Worm (Caenorhabditis elegans) whole organism, mixed stage, embryonic: ENCODE measurements around the gene npp-3.
A peak's percentile ranks its signal among the peaks of the same experiment; 100 is the strongest.

ENCODE experiments used
- M03D4.4 ChIP-seq: sonication (generic microtip); optimal IDR thresholded peaks from 2 replicates; lab custom pipeline; 2017; ENCODE audit warnings: mild to moderate bottlenecking, missing genetic modification characterization, missing compliant biosample characterization
- bed-3 ChIP-seq: fragments of 200-800 bp; sonication (Bioruptor generic); optimal IDR thresholded peaks from 3 replicates; lab custom pipeline; 2018; ENCODE audit warnings: mild to moderate bottlenecking, missing genetic modification characterization, moderate library complexity, missing compliant biosample characterization
- blmp-1 ChIP-seq: fragments of 150-350 bp; optimal IDR thresholded peaks from 2 replicates; lab custom pipeline; 2014; ENCODE audit warnings: missing biosample characterization, missing genetic modification characterization
- ceh-39 ChIP-seq: fragments of 150-350 bp; optimal IDR thresholded peaks from 2 replicates; lab custom pipeline; 2014; ENCODE audit warnings: missing biosample characterization, missing genetic modification characterization
- ceh-43 ChIP-seq: fragments of 200-800 bp; sonication (Bioruptor generic); optimal IDR thresholded peaks from 2 replicates; lab custom pipeline; 2018; ENCODE audit warnings: mild to moderate bottlenecking, missing genetic modification characterization, moderate library complexity, missing compliant biosample characterization
- ceh-83 ChIP-seq: fragments of 200-800 bp; sonication (Bioruptor generic); optimal IDR thresholded peaks from 2 replicates; lab custom pipeline; 2018; ENCODE audit warnings: mild to moderate bottlenecking, missing genetic modification characterization, missing compliant biosample characterization
- ces-1 ChIP-seq: fragments of 150-350 bp; optimal IDR thresholded peaks from 2 replicates; lab custom pipeline; 2014; ENCODE audit warnings: missing biosample characterization, missing genetic modification reagents, missing genetic modification characterization
- drap-1 ChIP-seq: fragments of 200-800 bp; sonication (Bioruptor generic); optimal IDR thresholded peaks from 3 replicates; lab custom pipeline; 2018; ENCODE audit warnings: mild to moderate bottlenecking, missing genetic modification characterization, missing compliant biosample characterization
- elt-3 ChIP-seq: fragments of 150-350 bp; optimal IDR thresholded peaks from 2 replicates; lab custom pipeline; 2014; ENCODE audit warnings: missing biosample characterization, missing genetic modification characterization
- flh-1 ChIP-seq: fragments of 200-800 bp; sonication (Bioruptor generic); optimal IDR thresholded peaks from 2 replicates; lab custom pipeline; 2018; ENCODE audit warnings: mild to moderate bottlenecking, missing genetic modification characterization, moderate library complexity, missing compliant biosample characterization
- ham-2 ChIP-seq: fragments of 200-800 bp; sonication (Bioruptor generic); optimal IDR thresholded peaks from 2 replicates; lab custom pipeline; 2018; ENCODE audit warnings: mild to moderate bottlenecking, missing genetic modification characterization, missing compliant biosample characterization
- hlh-1 ChIP-seq: fragments of 150-350 bp; optimal IDR thresholded peaks from 2 replicates; lab custom pipeline; 2014; ENCODE audit warnings: missing biosample characterization, missing genetic modification reagents, missing genetic modification characterization
- lin-13 ChIP-seq: fragments of 150-350 bp; optimal IDR thresholded peaks from 2 replicates; lab custom pipeline; 2014; ENCODE audit warnings: missing biosample characterization, missing genetic modification characterization
- lin-32 ChIP-seq: fragments of 200-800 bp; sonication (Bioruptor generic); optimal IDR thresholded peaks from 2 replicates; lab custom pipeline; 2018; ENCODE audit warnings: mild to moderate bottlenecking, missing genetic modification characterization, missing compliant biosample characterization
- lsy-2 ChIP-seq: fragments of 150-350 bp; optimal IDR thresholded peaks from 2 replicates; lab custom pipeline; 2014; ENCODE audit warnings: missing biosample characterization, missing genetic modification characterization
- mab-5 ChIP-seq: fragments of 150-350 bp; optimal IDR thresholded peaks from 2 replicates; lab custom pipeline; 2014; ENCODE audit warnings: missing biosample characterization, missing genetic modification characterization
- mep-1 ChIP-seq: fragments of 150-350 bp; optimal IDR thresholded peaks from 2 replicates; lab custom pipeline; 2017; ENCODE audit warnings: missing biosample characterization, missing genetic modification reagents, missing genetic modification characterization, inconsistent platforms
- mls-2 ChIP-seq: sonication (generic microtip); optimal IDR thresholded peaks from 2 replicates; lab custom pipeline; 2016; ENCODE audit warnings: mild to moderate bottlenecking, missing genetic modification characterization, moderate library complexity, missing compliant biosample characterization
- nhr-12 ChIP-seq: fragments of 150-350 bp; optimal IDR thresholded peaks from 2 replicates; lab custom pipeline; 2014; ENCODE audit warnings: missing biosample characterization, missing genetic modification characterization
- nhr-2 ChIP-seq: fragments of 150-350 bp; optimal IDR thresholded peaks from 2 replicates; lab custom pipeline; 2014; ENCODE audit warnings: missing biosample characterization, missing genetic modification characterization
- nhr-237 ChIP-seq: fragments of 150-350 bp; optimal IDR thresholded peaks from 2 replicates; lab custom pipeline; 2014; ENCODE audit warnings: missing biosample characterization, missing genetic modification characterization
- nhr-28 ChIP-seq: fragments of 150-350 bp; optimal IDR thresholded peaks from 2 replicates; lab custom pipeline; 2014; ENCODE audit warnings: missing biosample characterization, missing genetic modification characterization
- nhr-76 ChIP-seq: sonication (generic microtip); optimal IDR thresholded peaks from 2 replicates; lab custom pipeline; 2017; ENCODE audit warnings: missing biosample characterization, missing genetic modification characterization
- pha-4 ChIP-seq: fragments of 150-350 bp; optimal IDR thresholded peaks from 2 replicates; lab custom pipeline; 2018; ENCODE audit warnings: missing biosample characterization, missing genetic modification reagents, missing genetic modification characterization
- snpc-4 ChIP-seq: fragments of 150-350 bp; optimal IDR thresholded peaks from 2 replicates; lab custom pipeline; 2014; ENCODE audit warnings: missing biosample characterization, missing genetic modification characterization
- sptf-1 ChIP-seq: sonication (generic microtip); optimal IDR thresholded peaks from 2 replicates; lab custom pipeline; 2017; ENCODE audit warnings: mild to moderate bottlenecking, missing genetic modification characterization, moderate library complexity, missing compliant biosample characterization
- tbx-8 ChIP-seq: fragments of 200-800 bp; sonication (Bioruptor generic); optimal IDR thresholded peaks from 2 replicates; lab custom pipeline; 2018; ENCODE audit warnings: mild to moderate bottlenecking, missing genetic modification characterization, moderate library complexity, missing compliant biosample characterization
- unc-120 ChIP-seq: sonication (generic microtip); optimal IDR thresholded peaks from 2 replicates; lab custom pipeline; 2017; ENCODE audit warnings: missing genetic modification characterization, missing compliant biosample characterization; ENCODE audit not compliant: poor library complexity, severe bottlenecking
- unc-39 ChIP-seq: fragments of 150-350 bp; optimal IDR thresholded peaks from 2 replicates; lab custom pipeline; 2014; ENCODE audit warnings: missing biosample characterization, missing genetic modification characterization
- unc-62 ChIP-seq: fragments of 150-350 bp; optimal IDR thresholded peaks from 2 replicates; lab custom pipeline; 2014; ENCODE audit warnings: missing biosample characterization, missing genetic modification reagents, missing genetic modification characterization
- zip-8 ChIP-seq: fragments of 150-350 bp; optimal IDR thresholded peaks from 2 replicates; lab custom pipeline; 2014; ENCODE audit warnings: missing biosample characterization, missing genetic modification characterization
- ztf-11 ChIP-seq: fragments of 150-350 bp; optimal IDR thresholded peaks from 2 replicates; lab custom pipeline; 2014; ENCODE audit warnings: missing biosample characterization, missing genetic modification characterization

The npp-3 gene

DNA sequence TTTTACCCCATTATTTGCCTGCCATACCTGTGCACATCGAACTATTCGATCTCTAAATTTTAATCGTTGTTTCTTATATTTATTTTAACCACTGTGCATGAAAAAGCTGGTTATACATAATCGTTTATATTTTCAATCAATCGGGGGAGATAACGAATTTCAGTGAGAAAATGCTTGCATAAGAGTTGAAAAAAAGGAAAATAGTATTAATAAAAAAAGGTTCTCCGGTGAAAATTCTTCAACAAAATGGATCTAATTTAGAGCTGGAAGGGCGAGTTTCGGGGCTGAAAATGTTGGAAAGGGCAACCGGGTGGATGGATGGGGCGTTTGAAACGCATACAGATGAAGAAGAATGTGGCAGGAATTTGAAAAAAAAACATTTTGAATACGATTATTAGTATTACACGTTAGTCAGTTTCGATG, 43.0 kb upstream of the npp-3 start:
- TF ChIP-seq bed-3 (no peak), ztf-11 (tag; lab: Kevin White, UChicago) (no peak), nhr-2 (tag; lab: Kevin White, UChicago) (no peak), drap-1 (GFP tag; lab: Kevin White, UChicago) (no peak), ceh-39 (no peak), ces-1 (GFP tag; lab: Kevin White, UChicago) (no peak), M03D4.4 (no peak), unc-120 (no peak), lin-32 (GFP tag; lab: Kevin White, UChicago) (no peak), mab-5 (no peak)

DNA sequence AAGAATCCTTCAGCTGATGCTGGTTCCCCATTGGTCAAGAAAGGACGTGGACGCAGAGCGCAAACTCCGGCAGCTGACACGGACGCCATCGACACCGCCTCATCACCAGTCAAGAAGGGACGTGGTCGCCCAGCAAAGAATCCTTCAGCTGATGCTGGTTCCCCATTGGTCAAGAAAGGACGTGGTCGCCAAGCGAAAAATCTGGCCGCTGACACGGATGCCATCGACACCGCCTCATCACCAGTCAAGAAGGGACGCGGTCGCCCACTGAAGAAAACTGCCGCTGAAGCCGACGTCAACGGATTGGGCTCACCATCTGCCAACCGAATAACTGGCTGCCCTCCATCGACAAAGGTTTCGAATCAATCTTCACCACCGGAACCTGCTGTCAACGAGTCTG, 42.4 kb upstream of the npp-3 start:
- TF ChIP-seq M03D4.4: no peak
- TF ChIP-seq sptf-1 (tag; lab: Kevin White, UChicago): no peak
- no peak for TF ChIP-seq lsy-2 (tag; lab: Kevin White, UChicago)
- no peak for TF ChIP-seq nhr-28
- TF ChIP-seq nhr-2 (tag; lab: Kevin White, UChicago): no peak
- no peak for TF ChIP-seq ham-2 (GFP tag; lab: Kevin White, UChicago)
- no peak for TF ChIP-seq ceh-83

DNA sequence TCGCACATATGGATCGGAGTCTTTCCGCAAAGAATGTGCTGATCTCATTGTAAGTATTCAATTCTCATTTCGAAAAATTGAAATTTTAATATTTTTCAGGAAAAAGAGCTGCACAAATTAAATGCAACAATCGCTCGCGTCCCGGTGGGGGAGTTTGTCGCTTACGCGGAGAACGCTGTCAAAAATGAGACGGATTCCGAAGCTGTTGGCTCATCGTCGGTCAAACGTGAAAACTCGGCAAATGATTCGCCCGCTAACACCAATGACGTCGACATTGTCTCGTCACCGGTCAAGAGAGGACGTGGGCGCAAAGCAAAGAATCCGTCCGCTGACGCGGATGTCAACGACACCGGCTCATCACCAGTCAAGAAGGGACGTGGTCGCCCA, 42.0 kb upstream of the npp-3 start:
- no peak for TF ChIP-seq ceh-83
- no peak for TF ChIP-seq ces-1 (GFP tag; lab: Kevin White, UChicago)
- no peak for TF ChIP-seq tbx-8
- no peak for TF ChIP-seq hlh-1 (tag; lab: Kevin White, UChicago)
- TF ChIP-seq nhr-28: no peak
- no peak for TF ChIP-seq bed-3
- TF ChIP-seq elt-3 (tag; lab: Kevin White, UChicago): no peak
- no peak for TF ChIP-seq ham-2 (GFP tag; lab: Kevin White, UChicago)
- no peak for TF ChIP-seq ztf-11 (tag; lab: Kevin White, UChicago)
- no peak for TF ChIP-seq unc-62 (GFP tag; lab: Kevin White, UChicago)
- TF ChIP-seq mls-2: no peak
- no peak for TF ChIP-seq mep-1 (tag; lab: Kevin White, UChicago)
- no peak for TF ChIP-seq unc-39 (tag; lab: Kevin White, UChicago)
- TF ChIP-seq nhr-76 (tag; lab: Kevin White, UChicago): no peak

DNA sequence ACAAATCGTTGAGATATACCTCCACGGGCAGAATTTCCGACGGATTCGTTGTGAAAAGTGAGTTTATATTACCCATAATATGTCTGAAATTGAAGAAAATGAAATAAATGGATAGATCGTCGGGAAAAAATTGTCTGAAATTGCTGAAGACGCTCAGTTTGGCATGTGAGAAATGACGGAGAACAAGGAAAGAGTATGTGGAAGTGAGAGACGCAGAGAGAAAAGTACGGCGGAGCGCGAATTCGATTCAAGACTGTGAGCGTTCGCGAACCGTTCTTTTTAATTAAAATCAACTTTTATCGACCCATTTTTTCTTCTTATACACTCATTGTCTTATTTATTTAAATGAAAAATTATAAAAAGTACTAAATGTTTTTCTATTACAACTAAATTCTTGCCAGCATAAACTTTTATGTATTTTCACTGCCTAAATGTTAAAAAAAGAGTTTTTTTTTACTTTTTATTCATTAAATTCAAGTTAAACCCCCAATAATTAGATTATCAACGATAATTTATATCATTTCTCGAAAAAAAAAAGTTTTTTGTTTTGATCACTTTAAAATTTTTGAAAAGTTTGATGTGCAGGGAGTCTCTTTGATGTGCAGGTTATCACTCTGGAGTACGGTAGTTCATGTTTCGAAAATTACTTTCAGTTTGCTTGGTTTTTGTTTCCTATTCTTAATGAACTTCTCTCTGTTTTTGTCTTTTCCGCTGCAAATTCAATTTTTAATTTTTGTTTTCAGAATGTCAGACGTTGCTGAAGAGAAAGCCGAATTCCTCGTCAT, 41.4 kb upstream of the npp-3 start, which contains the start of the genes vps-15 and hmg-12:
vps-15 (minus strand) TSS at position 83 of the 785 bp plus-strand sequence.
hmg-12 (plus strand) TSS at position 744 of the 785 bp plus-strand sequence.
- TF ChIP-seq elt-3 (tag; lab: Kevin White, UChicago): no peak
- peak; percentile 87 for TF ChIP-seq lsy-2 (tag; lab: Kevin White, UChicago)

- TF ChIP-seq flh-1 (GFP tag; lab: Kevin White, UChicago) (no peak), ham-2 (GFP tag; lab: Kevin White, UChicago) (no peak), mep-1 (tag; lab: Kevin White, UChicago) (no peak), ceh-39 (no peak), M03D4.4 (no peak), mab-5 (no peak), unc-62 (GFP tag; lab: Kevin White, UChicago) (no peak), drap-1 (GFP tag; lab: Kevin White, UChicago) (no peak), ztf-11 (tag; lab: Kevin White, UChicago) (no peak), snpc-4 (no peak), ceh-43 (no peak)
- TF ChIP-seq, all 35 proteins: peak for 0
Observed at ce11 chrII:11914304-11914703, 39.7 kb upstream of the npp-3 start, which contains the start of gene ZK930.7. ZK930.7 (plus strand) TSS chrII:11914604.

ce11 chrII:11910569-11910968, 36.0 kb upstream of the npp-3 start:
- TF ChIP-seq nhr-76 (tag; lab: Kevin White, UChicago): no peak
- no peak for TF ChIP-seq ces-1 (GFP tag; lab: Kevin White, UChicago)

- no peak for TF ChIP-seq snpc-4
- no peak for TF ChIP-seq lsy-2 (tag; lab: Kevin White, UChicago)
- no peak for TF ChIP-seq nhr-237 (tag; lab: Kevin White, UChicago)
- no peak for TF ChIP-seq zip-8 (tag; lab: Kevin White, UChicago)
- TF ChIP-seq ham-2 (GFP tag; lab: Kevin White, UChicago): no peak
- no peak for TF ChIP-seq nhr-28
- TF ChIP-seq unc-39 (tag; lab: Kevin White, UChicago): no peak
- no peak for TF ChIP-seq lin-13
- TF ChIP-seq blmp-1 (tag; lab: Kevin White, UChicago): no peak
- no peak for TF ChIP-seq nhr-12 (tag; lab: Kevin White, UChicago)
- no peak for TF ChIP-seq unc-120
- no peak for TF ChIP-seq pha-4 (tag; lab: Kevin White, UChicago)
- no peak for TF ChIP-seq nhr-2 (tag; lab: Kevin White, UChicago)
- no peak for TF ChIP-seq lin-32 (GFP tag; lab: Kevin White, UChicago)
Observed at ce11 chrII:11906217-11906616, 31.6 kb upstream of the npp-3 start, which contains the start of gene ZK930.4. ZK930.4 (plus strand) TSS chrII:11906517.
